Worm (Caenorhabditis elegans) whole organism, midembryonic: ENCODE measurements around the gene R09H10.7.

Experiments used
- T22C8.4 ChIP-seq: fragments of 200-800 bp; sonication (Bioruptor generic); IDR thresholded peaks from 2 replicates; pipeline ENCODE4 v1.3.6; 2022; ENCODE audit warnings: missing genetic modification characterization, missing compliant biosample characterization
- cog-1 ChIP-seq: sonication (generic microtip); optimal IDR thresholded peaks from 2 replicates; lab custom pipeline; 2016; ENCODE audit warnings: missing genetic modification characterization, missing compliant biosample characterization
- flt-1 ChIP-seq: fragments of 200-800 bp; sonication (Bioruptor generic); IDR thresholded peaks from 2 replicates; pipeline ENCODE4 v1.3.6; 2022; ENCODE audit warnings: missing genetic modification characterization, missing compliant biosample characterization
- klf-2 ChIP-seq: fragments of 200-800 bp; sonication (Bioruptor generic); conservative IDR thresholded peaks from 2 replicates; pipeline ENCODE4 v1.3.6; 2022; ENCODE audit warnings: missing genetic modification reagents, missing genetic modification characterization, missing compliant biosample characterization
- ref-1 ChIP-seq: fragments of 200-800 bp; sonication (Bioruptor generic); conservative IDR thresholded peaks from 2 replicates; pipeline ENCODE4 v1.3.6; 2022; ENCODE audit warnings: missing genetic modification reagents, missing genetic modification characterization, missing compliant biosample characterization
- tab-1 ChIP-seq: fragments of 200-800 bp; sonication (Bioruptor generic); IDR thresholded peaks from 2 replicates; pipeline ENCODE4 v1.3.6; 2022; ENCODE audit warnings: missing genetic modification characterization, missing compliant biosample characterization
- ztf-23 ChIP-seq: fragments of 200-800 bp; sonication (Bioruptor generic); IDR thresholded peaks from 2 replicates; pipeline ENCODE4 v1.3.6; 2022; ENCODE audit warnings: missing genetic modification reagents, missing genetic modification characterization, missing compliant biosample characterization
- ztf-29 ChIP-seq: fragments of 200-800 bp; sonication (Bioruptor generic); IDR thresholded peaks from 2 replicates; pipeline ENCODE4 v1.3.6; 2022; ENCODE audit warnings: missing genetic modification reagents, missing genetic modification characterization, missing compliant biosample characterization

DNA sequence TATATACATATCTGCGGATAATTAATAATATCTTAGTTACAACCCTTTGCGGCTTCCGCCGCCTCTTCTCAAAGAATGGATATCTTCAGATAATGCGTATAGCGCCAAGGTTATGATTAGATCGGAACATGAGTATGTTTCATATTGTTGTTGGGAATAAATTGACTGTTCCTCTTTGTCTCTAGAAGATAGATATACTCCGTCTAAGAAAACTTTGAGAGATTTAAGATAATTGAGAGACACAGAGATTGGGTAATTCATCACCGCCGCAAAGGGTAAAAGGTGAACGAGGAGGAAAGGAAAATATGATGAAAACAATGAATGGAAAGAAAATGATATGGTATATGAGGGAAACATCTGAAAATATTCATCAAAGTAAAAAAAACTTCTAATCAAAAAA, 44.3 kb upstream of the R09H10.7 start:
- TF ChIP-seq flt-1 (GFP tag; lab: Robert Waterston, UW) (no peak), tab-1 (GFP tag; lab: Robert Waterston, UW) (no peak), ztf-23 (GFP tag; lab: Robert Waterston, UW) (no peak), ztf-29 (GFP tag; lab: Robert Waterston, UW) (no peak), ref-1 (GFP tag; lab: Robert Waterston, UW) (no peak), T22C8.4 (GFP tag; lab: Robert Waterston, UW) (no peak), klf-2 (GFP tag; lab: Robert Waterston, UW) (no peak), cog-1 (tag; lab: Kevin White, UChicago) (no peak)
